Fruit fly (Drosophila melanogaster) whole organism, prepupa: ENCODE measurements around the gene TwdlP.

ENCODE experiments used
- Blimp-1 ChIP-seq: fragments of 200-800 bp; sonication (Bioruptor generic); optimal IDR thresholded peaks from 3 replicates; lab custom pipeline; 2017; ENCODE audit warnings: missing biosample characterization, missing genetic modification characterization, mild to moderate bottlenecking, moderate library complexity, missing genetic modification reagents
- CG10631 ChIP-seq: fragments of 200-800 bp; sonication (Bioruptor generic); optimal IDR thresholded peaks from 2 replicates; lab custom pipeline; 2016; ENCODE audit warnings: missing biosample characterization, missing genetic modification characterization
- CG11902 ChIP-seq: fragments of 200-800 bp; sonication (Bioruptor generic); optimal IDR thresholded peaks from 3 replicates; lab custom pipeline; 2016; ENCODE audit warnings: missing biosample characterization, missing genetic modification characterization
- CG1621 ChIP-seq: fragments of 200-800 bp; sonication (Bioruptor generic); optimal IDR thresholded peaks from 3 replicates; lab custom pipeline; 2018; ENCODE audit warnings: missing biosample characterization, mild to moderate bottlenecking, missing genetic modification characterization
- CG16779 ChIP-seq: fragments of 200-800 bp; sonication (Bioruptor generic); optimal IDR thresholded peaks from 3 replicates; lab custom pipeline; 2017; ENCODE audit warnings: missing biosample characterization, mild to moderate bottlenecking, missing genetic modification characterization
- CG32006 ChIP-seq: fragments of 200-800 bp; sonication (Bioruptor generic); optimal IDR thresholded peaks from 3 replicates; lab custom pipeline; 2017; ENCODE audit warnings: missing biosample characterization, mild to moderate bottlenecking, missing genetic modification characterization
- CG3919 ChIP-seq: fragments of 200-800 bp; sonication (Bioruptor generic); optimal IDR thresholded peaks from 3 replicates; lab custom pipeline; 2016; ENCODE audit warnings: missing biosample characterization, missing genetic modification characterization
- CG4318 ChIP-seq: fragments of 200-800 bp; sonication (Bioruptor generic); optimal IDR thresholded peaks from 3 replicates; lab custom pipeline; 2017; ENCODE audit warnings: missing biosample characterization, mild to moderate bottlenecking, missing genetic modification characterization
- CG6276 ChIP-seq: fragments of 200-800 bp; sonication (Bioruptor generic); optimal IDR thresholded peaks from 2 replicates; lab custom pipeline; 2017; ENCODE audit warnings: missing biosample characterization, mild to moderate bottlenecking, missing genetic modification characterization
- CG6808 ChIP-seq: fragments of 200-800 bp; sonication (Bioruptor generic); optimal IDR thresholded peaks from 3 replicates; lab custom pipeline; 2017; ENCODE audit warnings: missing biosample characterization, missing genetic modification characterization, mild to moderate bottlenecking, moderate library complexity, missing genetic modification reagents
- CG6854 ChIP-seq: fragments of 200-800 bp; sonication (Bioruptor generic); optimal IDR thresholded peaks from 2 replicates; lab custom pipeline; 2017; ENCODE audit warnings: missing biosample characterization, mild to moderate bottlenecking, missing genetic modification characterization
- CG7368 ChIP-seq: fragments of 200-800 bp; sonication (Bioruptor generic); optimal IDR thresholded peaks from 3 replicates; lab custom pipeline; 2016; ENCODE audit warnings: missing biosample characterization, missing genetic modification characterization
- CG8319 ChIP-seq: fragments of 200-800 bp; sonication (Bioruptor generic); optimal IDR thresholded peaks from 3 replicates; lab custom pipeline; 2016; ENCODE audit warnings: missing biosample characterization, missing genetic modification characterization
- CG8632 ChIP-seq: fragments of 200-800 bp; sonication (Bioruptor generic); optimal IDR thresholded peaks from 3 replicates; lab custom pipeline; 2016; ENCODE audit warnings: missing biosample characterization, missing genetic modification characterization
- Eip75B ChIP-seq: fragments of 200-800 bp; sonication (Bioruptor generic); optimal IDR thresholded peaks from 3 replicates; lab custom pipeline; 2016; ENCODE audit warnings: missing biosample characterization, missing genetic modification characterization
- Eip78C ChIP-seq: fragments of 200-800 bp; sonication (Bioruptor generic); peaks from one replicate; lab custom pipeline; 2016; ENCODE audit warnings: missing biosample characterization, missing genetic modification characterization
- Eip93F ChIP-seq: fragments of 200-800 bp; sonication (Bioruptor generic); optimal IDR thresholded peaks from 2 replicates; lab custom pipeline; 2016; ENCODE audit warnings: missing biosample characterization, mild to moderate bottlenecking, missing genetic modification characterization
- Hr38 ChIP-seq: sonication (Bioruptor generic); optimal IDR thresholded peaks from 2 replicates; lab custom pipeline; 2016; ENCODE audit warnings: missing biosample characterization, missing genetic modification characterization
- Hr4 ChIP-seq: fragments of 200-800 bp; sonication (Bioruptor generic); optimal IDR thresholded peaks from 3 replicates; lab custom pipeline; 2016; ENCODE audit warnings: missing biosample characterization, missing genetic modification characterization
- Lpt ChIP-seq: fragments of 200-800 bp; sonication (Bioruptor generic); optimal IDR thresholded peaks from 3 replicates; lab custom pipeline; 2016; ENCODE audit warnings: missing biosample characterization, missing genetic modification characterization
- Smox ChIP-seq: fragments of 200-800 bp; sonication (Bioruptor generic); optimal IDR thresholded peaks from 3 replicates; lab custom pipeline; 2016; ENCODE audit warnings: missing biosample characterization, missing genetic modification characterization
- Sox102F ChIP-seq: fragments of 200-800 bp; sonication (Bioruptor generic); optimal IDR thresholded peaks from 2 replicates; lab custom pipeline; 2016; ENCODE audit warnings: missing biosample characterization, mild to moderate bottlenecking, missing genetic modification characterization
- Sox14 ChIP-seq: fragments of 200-800 bp; sonication (Bioruptor generic); optimal IDR thresholded peaks from 3 replicates; lab custom pipeline; 2016; ENCODE audit warnings: missing biosample characterization, missing genetic modification characterization
- Sox15 ChIP-seq: fragments of 200-800 bp; sonication (Bioruptor generic); optimal IDR thresholded peaks from 3 replicates; lab custom pipeline; 2016; ENCODE audit warnings: missing biosample characterization, missing genetic modification characterization
- achi ChIP-seq: fragments of 200-800 bp; sonication (Bioruptor generic); optimal IDR thresholded peaks from 3 replicates; lab custom pipeline; 2016; ENCODE audit warnings: missing biosample characterization, missing genetic modification characterization
- dac ChIP-seq: fragments of 200-800 bp; sonication (Bioruptor generic); optimal IDR thresholded peaks from 2 replicates; lab custom pipeline; 2017; ENCODE audit warnings: missing biosample characterization, mild to moderate bottlenecking, missing genetic modification characterization
- dsx ChIP-seq: fragments of 200-800 bp; optimal IDR thresholded peaks from 3 replicates; lab custom pipeline; 2019; ENCODE audit warnings: missing biosample characterization, mild to moderate bottlenecking, missing genetic modification characterization, moderate library complexity; ENCODE audit not compliant: poor library complexity, severe bottlenecking
- fd59A ChIP-seq: fragments of 200-800 bp; sonication (Bioruptor generic); optimal IDR thresholded peaks from 2 replicates; lab custom pipeline; 2017; ENCODE audit warnings: missing biosample characterization, mild to moderate bottlenecking, missing genetic modification characterization, missing genetic modification reagents
- pdm3 ChIP-seq: fragments of 200-800 bp; sonication (Bioruptor generic); optimal IDR thresholded peaks from 3 replicates; lab custom pipeline; 2016; ENCODE audit warnings: missing biosample characterization, missing genetic modification characterization
- salr ChIP-seq, 2 experiments: fragments of 200-800 bp; sonication (Bioruptor generic); optimal IDR thresholded peaks; 3 replicates each; lab custom pipeline; 2016 to 2018; ENCODE audit warnings: missing biosample characterization in 2 of 2, missing genetic modification characterization in 2 of 2, mild to moderate bottlenecking in 1 of 2
- ss ChIP-seq, 2 experiments: fragments of 200-800 bp; sonication (Bioruptor generic); optimal IDR thresholded peaks; 2 replicates in 1 of 2; 3 replicates in 1 of 2; lab custom pipeline; 2017 to 2018; ENCODE audit warnings: mild to moderate bottlenecking in 2 of 2, missing biosample characterization in 2 of 2, missing genetic modification characterization in 2 of 2, moderate library complexity in 1 of 2
- svp ChIP-seq: fragments of 200-800 bp; sonication (Bioruptor generic); peaks from one replicate; lab custom pipeline; 2016; ENCODE audit warnings: missing biosample characterization, missing genetic modification characterization

Gene TwdlP

dm6 chr3R:26631334-26631919 is 10.3 kb upstream of the TwdlP start, which contains the start of gene TwdlN:
Gene TwdlN, plus strand, starts transcription at chr3R:26631869.
- TF ChIP-seq Hr4 (GFP tag; lab: Kevin White, UChicago), result no peak
- TF ChIP-seq Eip78C, result no peak
- TF ChIP-seq Lpt (GFP tag; lab: Kevin White, UChicago), result no peak
- no peak for TF ChIP-seq achi (GFP tag; lab: Kevin White, UChicago)
- TF ChIP-seq Sox15 (GFP tag; lab: Kevin White, UChicago), result no peak
- TF ChIP-seq CG6808 (GFP tag; lab: Kevin White, UChicago), result no peak
- TF ChIP-seq salr (GFP tag; optimal IDR thresholded peaks at IDR 0.05; lab: Kevin White, UChicago), result no peak
- no peak for TF ChIP-seq svp
- TF ChIP-seq CG4318 (GFP tag; lab: Kevin White, UChicago), result no peak
- TF ChIP-seq Sox14 (GFP tag; lab: Kevin White, UChicago), result no peak
- no peak for TF ChIP-seq Eip75B (GFP tag; lab: Kevin White, UChicago)
- TF ChIP-seq dac (GFP tag; lab: Kevin White, UChicago), result no peak
- TF ChIP-seq CG6854 (GFP tag; lab: Kevin White, UChicago), result no peak

dm6 chr3R:26629618-26630017 is 8.5 kb upstream of the TwdlP start, which contains the start of gene TwdlJ:
Gene TwdlJ, plus strand, starts transcription at chr3R:26629918.
- no peak for TF ChIP-seq Smox (GFP tag; lab: Kevin White, UChicago)
- no peak for TF ChIP-seq CG32006 (GFP tag; lab: Kevin White, UChicago)
- no peak for TF ChIP-seq CG16779 (tag; lab: Kevin White, UChicago)
- TF ChIP-seq fd59A, result no peak
- TF ChIP-seq CG6854 (GFP tag; lab: Kevin White, UChicago), result no peak
- no peak for TF ChIP-seq CG10631 (GFP tag; lab: Kevin White, UChicago)
- TF ChIP-seq CG3919 (GFP tag; lab: Kevin White, UChicago), result no peak
- TF ChIP-seq CG8632 (GFP tag; lab: Kevin White, UChicago), result no peak
- TF ChIP-seq Blimp-1, result no peak
- no peak for TF ChIP-seq Sox102F (GFP tag; lab: Kevin White, UChicago)
- no peak for TF ChIP-seq achi (GFP tag; lab: Kevin White, UChicago)
- TF ChIP-seq CG1621 (tag; lab: Kevin White, UChicago), result no peak
- no peak for TF ChIP-seq pdm3 (GFP tag; lab: Kevin White, UChicago)
- TF ChIP-seq Sox14 (GFP tag; lab: Kevin White, UChicago), result no peak
- TF ChIP-seq, all 60 proteins: peak for 0

dm6 chr3R:26628624-26629023 is 7.5 kb upstream of the TwdlP start, which contains the start of gene TwdlK:
Gene TwdlK, minus strand, starts transcription at chr3R:26628724.
- TF ChIP-seq CG6276 (GFP tag; lab: Kevin White, UChicago), result no peak
- TF ChIP-seq CG8632 (GFP tag; lab: Kevin White, UChicago), result no peak

- TF ChIP-seq dsx, result no peak
- no peak for TF ChIP-seq CG8632 (GFP tag; lab: Kevin White, UChicago)
- TF ChIP-seq CG8319 (GFP tag; lab: Kevin White, UChicago), result no peak
- TF ChIP-seq Sox102F (GFP tag; lab: Kevin White, UChicago), result no peak
- no peak for TF ChIP-seq CG11902 (GFP tag; lab: Kevin White, UChicago)
Observed at dm6 chr3R:26626638-26627037, 5.5 kb upstream of the TwdlP start, which contains the start of gene TwdlO. Gene TwdlO, minus strand, starts transcription at chr3R:26626738.

dm6 chr3R:26625552-26625951 is 4.4 kb upstream of the TwdlP start, which contains the start of gene TwdlL:
Gene TwdlL, minus strand, starts transcription at chr3R:26625652.
- TF ChIP-seq CG3919 (GFP tag; lab: Kevin White, UChicago) (no peak), CG7368 (no peak), Eip93F (GFP tag; lab: Kevin White, UChicago) (no peak), ss (GFP tag; optimal IDR thresholded peaks at IDR 0.05; lab: Kevin White, UChicago) (no peak), Smox (GFP tag; lab: Kevin White, UChicago) (no peak), CG6808 (GFP tag; lab: Kevin White, UChicago) (no peak), Hr38 (GFP tag; lab: Kevin White, UChicago) (no peak)
